Fruit fly (Drosophila melanogaster) whole organism, embryonic: ENCODE results near the gene Ddc.

Experiments used
- CG15696 ChIP-seq: fragments of 200-800 bp; sonication (Bioruptor generic); optimal IDR thresholded peaks from 2 replicates; lab custom pipeline; 2019; ENCODE audit warnings: missing biosample characterization, mild to moderate bottlenecking, missing genetic modification characterization, moderate library complexity
- Camta ChIP-seq: fragments of 200-800 bp; sonication (Bioruptor generic); optimal IDR thresholded peaks from 2 replicates; lab custom pipeline; 2016; ENCODE audit warnings: missing biosample characterization, missing genetic modification characterization
- HLH4C ChIP-seq: fragments of 200-800 bp; sonication (Bioruptor generic); IDR thresholded peaks from 3 replicates; pipeline ENCODE4 v1.3.6; 2022; ENCODE audit warnings: missing biosample characterization, missing genetic modification characterization; ENCODE audit not compliant: partially characterized antibody
- Oaz ChIP-seq: fragments of 200-800 bp; sonication (Bioruptor generic); IDR thresholded peaks from 2 replicates; pipeline ENCODE4 v1.3.6; 2022; ENCODE audit warnings: missing biosample characterization, missing genetic modification characterization
- croc ChIP-seq: fragments of 200-800 bp; sonication (Bioruptor generic); conservative IDR thresholded peaks from 3 replicates; pipeline ENCODE4 v1.3.6; 2022; ENCODE audit warnings: missing biosample characterization, missing genetic modification characterization
- zf30C ChIP-seq: fragments of 200-800 bp; sonication (Bioruptor generic); optimal IDR thresholded peaks from 3 replicates; lab custom pipeline; 2018; ENCODE audit warnings: missing biosample characterization, mild to moderate bottlenecking, missing genetic modification characterization

dm6 chr2L:19165998-19166397 is 45.9 kb upstream of the Ddc start:
- TF ChIP-seq croc (GFP tag; lab: Robert Waterston, UW), result no peak
- no peak for TF ChIP-seq Camta (GFP tag; lab: Kevin White, UChicago)
- TF ChIP-seq HLH4C (GFP tag; lab: Robert Waterston, UW), result no peak
- no peak for TF ChIP-seq zf30C (GFP tag; lab: Kevin White, UChicago)
- no peak for TF ChIP-seq Oaz (GFP tag; lab: Robert Waterston, UW)
- TF ChIP-seq CG15696 (tag; lab: Kevin White, UChicago), result no peak
